Worm (Caenorhabditis elegans) whole organism, young adult: ENCODE measurements around the gene dyn-1.

Source experiments
- F22D6.2 ChIP-seq: sonication (generic microtip); optimal IDR thresholded peaks from 2 replicates; lab custom pipeline; 2016; ENCODE audit warnings: mild to moderate bottlenecking, missing genetic modification characterization, missing compliant biosample characterization
- F33H1.4 ChIP-seq: fragments of 200-800 bp; sonication (Bioruptor generic); IDR thresholded peaks from 2 replicates; pipeline ENCODE4 v1.3.6; 2022; ENCODE audit warnings: missing genetic modification reagents, missing genetic modification characterization, missing compliant biosample characterization
- F49E8.2 ChIP-seq: sonication (generic microtip); optimal IDR thresholded peaks from 3 replicates; lab custom pipeline; 2017; ENCODE audit warnings: missing genetic modification characterization, mild to moderate bottlenecking, missing compliant biosample characterization, antibody characterized with exemption, moderate library complexity; ENCODE audit not compliant: insufficient read depth
- K11D2.4 ChIP-seq: fragments of 200-800 bp; sonication (Bioruptor generic); IDR thresholded peaks from 2 replicates; pipeline ENCODE4 v1.3.6; 2022; ENCODE audit warnings: missing genetic modification reagents, missing genetic modification characterization, missing compliant biosample characterization
- T26A5.8 ChIP-seq: sonication (generic microtip); optimal IDR thresholded peaks from 2 replicates; lab custom pipeline; 2016; ENCODE audit warnings: missing genetic modification characterization, missing compliant biosample characterization
- ZK185.1 ChIP-seq: sonication (generic microtip); optimal IDR thresholded peaks from 2 replicates; lab custom pipeline; 2016; ENCODE audit warnings: mild to moderate bottlenecking, missing genetic modification characterization, missing compliant biosample characterization; ENCODE audit not compliant: poor library complexity, severe bottlenecking
- bed-2 ChIP-seq: fragments of 200-800 bp; sonication (Bioruptor generic); IDR thresholded peaks from 2 replicates; pipeline ENCODE4 v1.3.6; 2022; ENCODE audit warnings: missing genetic modification reagents, missing genetic modification characterization, missing compliant biosample characterization
- cebp-2 ChIP-seq: fragments of 200-800 bp; sonication (Bioruptor generic); IDR thresholded peaks from 2 replicates; pipeline ENCODE4 v1.3.6; 2022; ENCODE audit warnings: missing genetic modification characterization, missing compliant biosample characterization
- ceh-91 ChIP-seq: fragments of 200-800 bp; sonication (Bioruptor generic); IDR thresholded peaks from 2 replicates; pipeline ENCODE4 v1.3.6; 2022; ENCODE audit warnings: missing genetic modification reagents, missing genetic modification characterization, missing compliant biosample characterization
- die-1 ChIP-seq: sonication (generic microtip); optimal IDR thresholded peaks from 2 replicates; lab custom pipeline; 2016; ENCODE audit warnings: missing genotype, mild to moderate bottlenecking, missing genetic modification characterization, missing compliant biosample characterization
- dpl-1 ChIP-seq: fragments of 150-350 bp; optimal IDR thresholded peaks from 2 replicates; lab custom pipeline; 2014; ENCODE audit warnings: missing biosample characterization, missing genetic modification reagents, missing genetic modification characterization
- efl-1 ChIP-seq: fragments of 150-350 bp; optimal IDR thresholded peaks from 2 replicates; lab custom pipeline; 2014; ENCODE audit warnings: missing biosample characterization, missing genetic modification reagents, missing genetic modification characterization
- him-1 ChIP-seq: sonication (generic microtip); optimal IDR thresholded peaks from 2 replicates; lab custom pipeline; 2016; ENCODE audit warnings: missing genotype, missing genetic modification reagents, missing genetic modification characterization, missing compliant biosample characterization
- hlh-26 ChIP-seq: fragments of 200-800 bp; sonication (Bioruptor generic); conservative IDR thresholded peaks from 2 replicates; pipeline ENCODE4 v1.3.6; 2022; ENCODE audit warnings: missing genetic modification reagents, missing genetic modification characterization, missing compliant biosample characterization
- hmg-1.2 ChIP-seq: fragments of 200-800 bp; sonication (Bioruptor generic); IDR thresholded peaks from 2 replicates; pipeline ENCODE4 v1.3.6; 2022; ENCODE audit warnings: missing genetic modification reagents, missing genetic modification characterization, missing compliant biosample characterization
- hrde-1 ChIP-seq: sonication (generic microtip); optimal IDR thresholded peaks from 2 replicates; lab custom pipeline; 2016; ENCODE audit warnings: missing genetic modification characterization, mild to moderate bottlenecking, missing compliant biosample characterization, moderate library complexity, missing genotype, missing genetic modification reagents, borderline replicate concordance
- let-526 ChIP-seq: fragments of 200-800 bp; sonication (Bioruptor generic); IDR thresholded peaks from 2 replicates; pipeline ENCODE4 v1.3.6; 2022; ENCODE audit warnings: missing genetic modification reagents, missing genetic modification characterization, missing compliant biosample characterization
- lin-35 ChIP-seq, 3 experiments: fragments of 150-350 bp in 2 of 3; sonication (generic microtip) in 1 of 3; optimal IDR thresholded peaks; 2 replicates each; lab custom pipeline; 2014 to 2018; ENCODE audit warnings: missing biosample characterization in 3 of 3, missing genetic modification characterization in 3 of 3, missing genetic modification reagents in 3 of 3
- lin-54 ChIP-seq: fragments of 200-800 bp; sonication (Bioruptor generic); optimal IDR thresholded peaks from 2 replicates; lab custom pipeline; 2018; ENCODE audit warnings: mild to moderate bottlenecking, missing genetic modification characterization, missing compliant biosample characterization
- lsy-27 ChIP-seq: sonication (generic microtip); optimal IDR thresholded peaks from 2 replicates; lab custom pipeline; 2017; ENCODE audit warnings: missing genetic modification characterization, mild to moderate bottlenecking, missing compliant biosample characterization, antibody characterized with exemption, missing genotype, borderline replicate concordance; ENCODE audit not compliant: insufficient read depth
- mel-28 ChIP-seq: sonication (generic microtip); optimal IDR thresholded peaks from 2 replicates; lab custom pipeline; 2016; ENCODE audit warnings: borderline replicate concordance, mild to moderate bottlenecking, missing genetic modification characterization, missing compliant biosample characterization
- nfya-1 ChIP-seq: sonication (generic microtip); optimal IDR thresholded peaks from 2 replicates; lab custom pipeline; 2017; ENCODE audit warnings: antibody characterized with exemption, missing compliant biosample characterization, missing genetic modification characterization, borderline replicate concordance; ENCODE audit not compliant: insufficient read depth
- nfya-2 ChIP-seq: fragments of 200-800 bp; sonication (Bioruptor generic); IDR thresholded peaks from 2 replicates; pipeline ENCODE4 v1.3.6; 2022; ENCODE audit warnings: missing genetic modification reagents, missing genetic modification characterization, missing compliant biosample characterization
- nhr-179 ChIP-seq: sonication (generic microtip); optimal IDR thresholded peaks from 2 replicates; lab custom pipeline; 2016; ENCODE audit warnings: mild to moderate bottlenecking, missing genetic modification characterization, missing compliant biosample characterization
- nhr-80 ChIP-seq: sonication (generic microtip); optimal IDR thresholded peaks from 2 replicates; lab custom pipeline; 2016; ENCODE audit warnings: missing genetic modification characterization, missing compliant biosample characterization
- rcor-1 ChIP-seq: fragments of 200-800 bp; sonication (Bioruptor generic); IDR thresholded peaks from 2 replicates; pipeline ENCODE4 v1.3.6; 2022; ENCODE audit warnings: missing genetic modification reagents, missing genetic modification characterization, missing compliant biosample characterization
- sea-2 ChIP-seq: fragments of 200-800 bp; sonication (Bioruptor generic); IDR thresholded peaks from 2 replicates; pipeline ENCODE4 v1.3.6; 2022; ENCODE audit warnings: missing genetic modification characterization, missing compliant biosample characterization
- snpc-4 ChIP-seq, 5 experiments: fragments of 150-350 bp in 1 of 5; sonication (generic microtip) in 4 of 5; optimal IDR thresholded peaks; 2 replicates each; lab custom pipeline; 2014 to 2018; ENCODE audit warnings: missing genetic modification characterization in 5 of 5, missing biosample characterization in 3 of 5, antibody characterized with exemption in 2 of 5, mild to moderate bottlenecking in 2 of 5, missing compliant biosample characterization in 2 of 5, missing genotype in 2 of 5, moderate library complexity in 2 of 5, missing genetic modification reagents in 1 of 5
- unc-130 ChIP-seq: sonication (generic microtip); optimal IDR thresholded peaks from 2 replicates; lab custom pipeline; 2016; ENCODE audit warnings: missing genetic modification reagents, missing genetic modification characterization, missing compliant biosample characterization
- xnd-1 ChIP-seq: sonication (generic microtip); optimal IDR thresholded peaks from 2 replicates; lab custom pipeline; 2016; ENCODE audit warnings: missing genotype, missing genetic modification reagents, missing genetic modification characterization, missing compliant biosample characterization
- zim-3 ChIP-seq: sonication (generic microtip); optimal IDR thresholded peaks from 2 replicates; lab custom pipeline; 2017; ENCODE audit warnings: mild to moderate bottlenecking, missing genetic modification characterization, moderate library complexity, missing compliant biosample characterization
- ztf-22 ChIP-seq: fragments of 200-800 bp; sonication (Bioruptor generic); optimal IDR thresholded peaks from 2 replicates; lab custom pipeline; 2018; ENCODE audit warnings: mild to moderate bottlenecking, missing genetic modification characterization, moderate library complexity, missing compliant biosample characterization
- ztf-26 ChIP-seq: sonication (generic microtip); optimal IDR thresholded peaks from 2 replicates; lab custom pipeline; 2017; ENCODE audit warnings: missing genetic modification characterization, missing compliant biosample characterization
- ztf-28 ChIP-seq: fragments of 200-800 bp; sonication (Bioruptor generic); IDR thresholded peaks from 2 replicates; pipeline ENCODE4 v1.3.6; 2022; ENCODE audit warnings: missing genetic modification reagents, missing genetic modification characterization, missing compliant biosample characterization

Gene dyn-1

ce11 chrX:15545485-15545884 lies 23.2 kb upstream of the dyn-1 start:
- TF ChIP-seq K11D2.4: 0 out of 2 replicates have a peak, but pooled peaks have one; percentile 20
- no peak for TF ChIP-seq hrde-1 (tag; lab: Kevin White, UChicago)
- TF ChIP-seq lin-54 (GFP tag; lab: Kevin White, UChicago): no peak
- TF ChIP-seq mel-28: no peak
- no peak for TF ChIP-seq F22D6.2 (tag; lab: Kevin White, UChicago)

DNA sequence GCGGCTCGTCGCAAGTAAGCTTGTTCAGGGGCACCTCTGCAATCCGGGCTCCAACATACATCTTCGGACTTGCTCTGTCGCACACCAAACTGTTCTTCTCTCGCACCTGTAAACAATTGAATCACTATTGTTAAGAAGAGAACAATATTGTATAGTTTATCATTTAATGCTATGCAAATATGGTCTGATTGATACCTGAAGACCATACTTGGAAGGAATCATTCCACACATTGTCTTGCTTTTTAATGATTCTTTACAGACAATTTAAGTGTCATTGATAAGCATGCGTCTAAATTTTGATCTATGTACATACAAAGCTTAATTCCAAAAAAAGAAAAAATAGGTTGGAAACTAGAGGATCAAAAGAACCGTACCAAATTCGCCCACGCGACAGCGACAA lies 21.7 kb upstream of the dyn-1 start:
- TF ChIP-seq nfya-2 (GFP tag; lab: Robert Waterston, UW) (no peak), T26A5.8 (tag; lab: Kevin White, UChicago) (no peak), nhr-80 (tag; lab: Kevin White, UChicago) (peak; percentile 17), dpl-1 (no peak), xnd-1 (tag; lab: Kevin White, UChicago) (no peak), unc-130 (GFP tag; lab: Kevin White, UChicago) (no peak), efl-1 (GFP tag; lab: Kevin White, UChicago) (no peak)

- TF ChIP-seq die-1 (tag; lab: Kevin White, UChicago): no peak
- TF ChIP-seq, all 124 proteins: peak for 0
Measured at ce11 chrX:15547896-15548295, 20.8 kb upstream of the dyn-1 start.

DNA sequence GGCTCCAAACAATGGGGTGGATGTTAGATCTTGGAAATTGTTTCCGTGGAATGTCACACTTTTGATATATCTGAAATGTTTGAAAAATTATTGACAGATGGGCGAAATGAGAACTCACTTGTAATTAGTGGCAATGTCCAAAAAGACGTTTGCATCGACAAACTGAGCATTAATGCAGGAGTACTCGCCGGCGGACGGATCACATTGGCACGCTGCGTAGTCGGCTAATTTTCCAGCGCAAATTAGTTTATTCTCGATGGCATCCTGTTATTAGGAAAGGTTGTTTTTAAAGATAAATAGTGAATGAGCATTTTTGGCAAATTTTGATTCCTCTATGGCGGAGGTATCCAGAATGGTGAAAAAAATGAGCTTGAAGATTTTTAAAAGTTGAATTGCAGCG lies 17.9 kb upstream of the dyn-1 start:
- TF ChIP-seq lin-35 (GFP tag; optimal IDR thresholded peaks at IDR 0.05; lab: Kevin White, UChicago) (no peak), sea-2 (GFP tag; lab: Robert Waterston, UW) (no peak), hlh-26 (GFP tag; lab: Robert Waterston, UW) (no peak), ztf-26 (tag; lab: Kevin White, UChicago) (no peak), ZK185.1 (no peak), him-1 (tag; lab: Kevin White, UChicago) (no peak), bed-2 (no peak), rcor-1 (no peak), lsy-27 (tag; lab: Kevin White, UChicago) (no peak), hmg-1.2 (GFP tag; lab: Robert Waterston, UW) (no peak), ztf-22 (GFP tag; lab: Kevin White, UChicago) (no peak)

- TF ChIP-seq nfya-1 (tag; lab: Kevin White, UChicago) (no peak), hmg-1.2 (GFP tag; lab: Robert Waterston, UW) (0 out of 2 replicates have a peak, but pooled peaks have one; percentile 4), zim-3 (no peak), snpc-4 (GFP tag; optimal IDR thresholded peaks at IDR 0.05; lab: Kevin White, UChicago) (peak; percentile 24), snpc-4 (tag; optimal IDR thresholded peaks at IDR 0.05; lab: Kevin White, UChicago) (peak in 3 of 4 experiments; percentile 26 to 89 (median 83)), ceh-91 (no peak)
- TF ChIP-seq, all 124 proteins: peak for 2
Measured at ce11 chrX:15552024-15552769, 16.5 kb upstream of the dyn-1 start.

DNA sequence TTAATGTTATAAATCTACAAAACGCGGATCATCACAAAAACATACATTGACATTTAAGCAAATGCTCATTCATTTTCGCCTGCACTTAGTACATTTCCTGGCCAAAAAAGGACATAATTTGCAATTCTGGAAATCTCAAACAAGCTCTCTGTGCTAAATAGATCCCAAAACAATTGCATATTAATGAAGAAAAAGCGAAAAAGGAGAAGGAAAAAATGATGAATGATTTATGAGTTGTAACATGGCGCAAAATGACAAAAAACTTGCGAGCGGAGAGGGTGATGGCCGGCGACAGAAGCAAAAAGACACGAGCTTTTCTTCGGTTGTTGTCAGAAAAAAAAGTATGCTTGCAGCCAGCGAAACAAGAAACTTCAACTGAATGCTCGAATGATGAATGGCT lies 13.8 kb upstream of the dyn-1 start:
- TF ChIP-seq cebp-2 (no peak), F33H1.4 (GFP tag; lab: Robert Waterston, UW) (no peak), F49E8.2 (tag; lab: Kevin White, UChicago) (no peak), ztf-28 (GFP tag; lab: Robert Waterston, UW) (no peak), let-526 (GFP tag; lab: Robert Waterston, UW) (no peak), nhr-179 (no peak)
